Worm (Caenorhabditis elegans) whole organism, young adult: ENCODE data around the gene F31E9.6.

ENCODE experiments used
- B0261.1 ChIP-seq: sonication (generic microtip); optimal IDR thresholded peaks from 2 replicates; lab custom pipeline; 2016; ENCODE audit warnings: mild to moderate bottlenecking, missing genetic modification characterization, moderate library complexity, missing compliant biosample characterization
- F33H1.4 ChIP-seq: fragments of 200-800 bp; sonication (Bioruptor generic); IDR thresholded peaks from 2 replicates; pipeline ENCODE4 v1.3.6; 2022; ENCODE audit warnings: missing genetic modification reagents, missing genetic modification characterization, missing compliant biosample characterization
- F55B11.4 ChIP-seq: sonication (generic microtip); optimal IDR thresholded peaks from 2 replicates; lab custom pipeline; 2016; ENCODE audit warnings: missing compliant biosample characterization, missing genetic modification characterization, borderline replicate concordance; ENCODE audit not compliant: insufficient read depth
- Y53F4B.3 ChIP-seq: fragments of 200-800 bp; sonication (Bioruptor generic); IDR thresholded peaks from 2 replicates; pipeline ENCODE4 v1.3.6; 2022; ENCODE audit warnings: missing genetic modification reagents, missing genetic modification characterization, missing compliant biosample characterization
- aptf-3 ChIP-seq: fragments of 200-800 bp; sonication (Bioruptor generic); IDR thresholded peaks from 2 replicates; pipeline ENCODE4 v1.3.6; 2022; ENCODE audit warnings: missing genetic modification characterization, missing compliant biosample characterization
- attf-5 ChIP-seq: fragments of 200-800 bp; sonication (Bioruptor generic); optimal IDR thresholded peaks from 2 replicates; lab custom pipeline; 2018; ENCODE audit warnings: mild to moderate bottlenecking, missing genetic modification characterization, missing compliant biosample characterization
- attf-6 ChIP-seq: fragments of 200-800 bp; sonication (Bioruptor generic); IDR thresholded peaks from 2 replicates; pipeline ENCODE4 v1.3.6; 2022; ENCODE audit warnings: missing genetic modification reagents, missing genetic modification characterization, missing compliant biosample characterization
- bed-1 ChIP-seq: fragments of 200-800 bp; sonication (Bioruptor generic); IDR thresholded peaks from 2 replicates; pipeline ENCODE4 v1.3.6; 2022; ENCODE audit warnings: missing genetic modification reagents, missing genetic modification characterization, missing compliant biosample characterization
- cebp-1 ChIP-seq, 2 experiments: fragments of 200-800 bp in 1 of 2; sonication (Bioruptor generic) in 1 of 2; sonication (generic microtip) in 1 of 2; IDR thresholded peaks in 1 of 2; optimal IDR thresholded peaks in 1 of 2; 2 replicates each; pipeline versions ENCODE4 v1.3.6 to Lab custom; 2017 to 2022; ENCODE audit warnings: missing compliant biosample characterization in 2 of 2, missing genetic modification characterization in 2 of 2, mild to moderate bottlenecking in 1 of 2, missing genetic modification reagents in 1 of 2, moderate library complexity in 1 of 2
- ceh-40 ChIP-seq: fragments of 200-800 bp; sonication (Bioruptor generic); IDR thresholded peaks from 2 replicates; pipeline ENCODE4 v1.3.6; 2022; ENCODE audit warnings: missing genetic modification characterization, missing compliant biosample characterization
- ceh-58 ChIP-seq: fragments of 200-800 bp; sonication (Bioruptor generic); IDR thresholded peaks from 2 replicates; pipeline ENCODE4 v1.3.6; 2022; ENCODE audit warnings: missing genetic modification characterization, missing compliant biosample characterization
- ceh-79 ChIP-seq: sonication (generic microtip); optimal IDR thresholded peaks from 2 replicates; lab custom pipeline; 2017; ENCODE audit warnings: mild to moderate bottlenecking, missing genetic modification characterization, missing compliant biosample characterization
- chd-7 ChIP-seq: sonication (generic microtip); optimal IDR thresholded peaks from 2 replicates; lab custom pipeline; 2016; ENCODE audit warnings: mild to moderate bottlenecking, missing genetic modification characterization, moderate library complexity, missing compliant biosample characterization
- die-1 ChIP-seq: sonication (generic microtip); optimal IDR thresholded peaks from 2 replicates; lab custom pipeline; 2016; ENCODE audit warnings: missing genotype, mild to moderate bottlenecking, missing genetic modification characterization, missing compliant biosample characterization
- dox-1 ChIP-seq: fragments of 200-800 bp; sonication (Bioruptor generic); IDR thresholded peaks from 2 replicates; pipeline ENCODE4 v1.3.6; 2022; ENCODE audit warnings: missing genetic modification reagents, missing genetic modification characterization, missing compliant biosample characterization
- egl-18 ChIP-seq: fragments of 200-800 bp; sonication (Bioruptor generic); IDR thresholded peaks from 2 replicates; pipeline ENCODE4 v1.3.6; 2022; ENCODE audit warnings: missing genetic modification reagents, missing genetic modification characterization, missing compliant biosample characterization
- egrh-3 ChIP-seq: fragments of 200-800 bp; sonication (Bioruptor generic); IDR thresholded peaks from 2 replicates; pipeline ENCODE4 v1.3.6; 2022; ENCODE audit warnings: missing genetic modification reagents, missing genetic modification characterization, missing compliant biosample characterization
- fkh-3 ChIP-seq: sonication (generic microtip); optimal IDR thresholded peaks from 2 replicates; lab custom pipeline; 2016; ENCODE audit warnings: mild to moderate bottlenecking, missing genetic modification characterization, missing compliant biosample characterization
- hlh-12 ChIP-seq: sonication (generic microtip); optimal IDR thresholded peaks from 2 replicates; lab custom pipeline; 2016; ENCODE audit warnings: missing genetic modification characterization, missing compliant biosample characterization
- hmg-1.2 ChIP-seq: fragments of 200-800 bp; sonication (Bioruptor generic); IDR thresholded peaks from 2 replicates; pipeline ENCODE4 v1.3.6; 2022; ENCODE audit warnings: missing genetic modification reagents, missing genetic modification characterization, missing compliant biosample characterization
- lin-26 ChIP-seq: fragments of 200-800 bp; sonication (Bioruptor generic); IDR thresholded peaks from 2 replicates; pipeline ENCODE4 v1.3.6; 2022; ENCODE audit warnings: missing genetic modification reagents, missing genetic modification characterization, missing compliant biosample characterization
- lir-1 ChIP-seq: fragments of 200-800 bp; sonication (Bioruptor generic); conservative IDR thresholded peaks from 2 replicates; pipeline ENCODE4 v1.3.6; 2022; ENCODE audit warnings: missing genetic modification reagents, missing genetic modification characterization, missing compliant biosample characterization
- madf-6 ChIP-seq: fragments of 200-800 bp; sonication (Bioruptor generic); IDR thresholded peaks from 2 replicates; pipeline ENCODE4 v1.3.6; 2022; ENCODE audit warnings: missing genetic modification reagents, missing genetic modification characterization, missing compliant biosample characterization
- mcd-1 ChIP-seq: fragments of 200-800 bp; sonication (Bioruptor generic); IDR thresholded peaks from 2 replicates; pipeline ENCODE4 v1.3.6; 2022; ENCODE audit warnings: missing genetic modification reagents, missing genetic modification characterization, missing compliant biosample characterization
- mes-4 ChIP-seq: sonication (generic microtip); optimal IDR thresholded peaks from 2 replicates; lab custom pipeline; 2016; ENCODE audit warnings: missing genotype, missing genetic modification characterization, missing compliant biosample characterization
- nfyb-1 ChIP-seq: fragments of 200-800 bp; sonication (Bioruptor generic); IDR thresholded peaks from 2 replicates; pipeline ENCODE4 v1.3.6; 2022; ENCODE audit warnings: missing genetic modification reagents, missing genetic modification characterization, missing compliant biosample characterization
- nhr-80 ChIP-seq: sonication (generic microtip); optimal IDR thresholded peaks from 2 replicates; lab custom pipeline; 2016; ENCODE audit warnings: missing genetic modification characterization, missing compliant biosample characterization
- rpc-1 ChIP-seq, 2 experiments: fragments of 150-350 bp in 1 of 2; sonication (generic microtip) in 1 of 2; optimal IDR thresholded peaks; 2 replicates each; lab custom pipeline; 2014 to 2018; ENCODE audit warnings: missing biosample characterization in 1 of 2, missing genetic modification characterization in 1 of 2, missing genetic modification reagents in 1 of 2, missing genotype in 1 of 2
- sea-2 ChIP-seq: fragments of 200-800 bp; sonication (Bioruptor generic); IDR thresholded peaks from 2 replicates; pipeline ENCODE4 v1.3.6; 2022; ENCODE audit warnings: missing genetic modification characterization, missing compliant biosample characterization
- snpc-3.4 ChIP-seq: sonication (generic microtip); optimal IDR thresholded peaks from 2 replicates; lab custom pipeline; 2017; ENCODE audit warnings: missing genetic modification characterization, mild to moderate bottlenecking, missing compliant biosample characterization, antibody characterized with exemption, moderate library complexity, missing genotype, missing genetic modification reagents
- snpc-4 ChIP-seq, 5 experiments: fragments of 150-350 bp in 1 of 5; sonication (generic microtip) in 4 of 5; optimal IDR thresholded peaks; 2 replicates each; lab custom pipeline; 2014 to 2018; ENCODE audit warnings: missing genetic modification characterization in 5 of 5, missing biosample characterization in 3 of 5, antibody characterized with exemption in 2 of 5, mild to moderate bottlenecking in 2 of 5, missing compliant biosample characterization in 2 of 5, missing genotype in 2 of 5, moderate library complexity in 2 of 5, missing genetic modification reagents in 1 of 5
- somi-1 ChIP-seq: fragments of 200-800 bp; sonication (Bioruptor generic); optimal IDR thresholded peaks from 2 replicates; lab custom pipeline; 2018; ENCODE audit warnings: mild to moderate bottlenecking, missing genetic modification characterization, missing compliant biosample characterization
- tbp1 ChIP-seq: fragments of 200-800 bp; sonication (Bioruptor generic); optimal IDR thresholded peaks from 2 replicates; lab custom pipeline; 2018; ENCODE audit warnings: mild to moderate bottlenecking, missing genetic modification characterization, missing compliant biosample characterization
- zfh-2 ChIP-seq: fragments of 200-800 bp; sonication (Bioruptor generic); conservative IDR thresholded peaks from 2 replicates; pipeline ENCODE4 v1.3.6; 2022; ENCODE audit warnings: missing genetic modification reagents, missing genetic modification characterization, missing compliant biosample characterization
- zim-3 ChIP-seq: sonication (generic microtip); optimal IDR thresholded peaks from 2 replicates; lab custom pipeline; 2017; ENCODE audit warnings: mild to moderate bottlenecking, missing genetic modification characterization, moderate library complexity, missing compliant biosample characterization
- ztf-18 ChIP-seq: sonication (generic microtip); optimal IDR thresholded peaks from 2 replicates; lab custom pipeline; 2016; ENCODE audit warnings: missing genotype, mild to moderate bottlenecking, missing genetic modification characterization, missing compliant biosample characterization
- ztf-22 ChIP-seq: fragments of 200-800 bp; sonication (Bioruptor generic); optimal IDR thresholded peaks from 2 replicates; lab custom pipeline; 2018; ENCODE audit warnings: mild to moderate bottlenecking, missing genetic modification characterization, moderate library complexity, missing compliant biosample characterization
- ztf-28 ChIP-seq: fragments of 200-800 bp; sonication (Bioruptor generic); IDR thresholded peaks from 2 replicates; pipeline ENCODE4 v1.3.6; 2022; ENCODE audit warnings: missing genetic modification reagents, missing genetic modification characterization, missing compliant biosample characterization

The F31E9.6 gene

DNA sequence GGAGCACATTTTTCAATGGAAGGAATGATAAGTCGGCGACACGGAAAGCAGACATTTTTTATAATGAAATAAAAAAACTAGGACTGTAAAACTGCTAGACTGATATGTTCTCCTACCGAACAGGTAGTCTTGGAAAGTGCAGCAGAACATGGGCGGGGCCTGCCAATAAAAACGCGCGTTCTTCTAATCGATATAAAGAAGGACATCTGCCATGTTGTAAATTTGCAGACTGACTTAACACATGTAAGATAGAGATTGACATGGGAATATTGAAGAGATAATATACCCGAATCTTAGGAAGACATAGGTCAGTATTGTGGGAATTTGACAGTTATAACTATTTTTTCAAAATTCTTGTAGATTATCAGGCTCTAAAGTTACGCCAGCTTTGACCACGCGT lies 12.9 kb upstream of the F31E9.6 start, which contains the start of gene sdz-16:
Gene sdz-16 (minus strand): TSS at position 101 of the 400 bp plus-strand sequence.
- TF ChIP-seq bed-1 (GFP tag; lab: Robert Waterston, UW) (no peak), mes-4 (tag; lab: Kevin White, UChicago) (no peak), ceh-58 (GFP tag; lab: Robert Waterston, UW) (no peak), ceh-79 (tag; lab: Kevin White, UChicago) (no peak), zim-3 (tag; lab: Kevin White, UChicago) (no peak), F33H1.4 (no peak), somi-1 (GFP tag; lab: Kevin White, UChicago) (no peak), cebp-1 (GFP tag; IDR thresholded peaks at IDR 0.05; lab: Robert Waterston, UW) (no peak), cebp-1 (tag; optimal IDR thresholded peaks at IDR 0.05; lab: Kevin White, UChicago) (no peak)

DNA sequence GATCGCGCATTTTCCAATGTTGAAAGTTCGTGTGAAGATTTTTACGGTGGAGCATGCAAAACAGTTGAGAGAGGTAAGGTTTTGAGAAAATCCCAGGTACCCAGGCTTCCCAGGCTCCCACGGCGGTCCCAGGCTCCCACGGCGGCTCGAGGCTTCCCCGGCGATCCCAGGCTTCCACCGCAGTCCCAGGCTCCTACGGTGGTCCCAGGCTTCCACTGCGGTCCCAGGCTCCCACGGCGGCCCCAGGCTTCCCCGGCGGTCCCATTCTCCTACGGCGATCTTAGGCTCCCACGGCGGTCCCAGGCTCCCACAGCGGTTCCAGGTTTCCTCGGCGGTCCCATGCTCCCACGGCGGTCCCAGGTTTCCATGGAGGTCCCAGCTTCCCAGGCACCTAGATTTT lies 8.9 kb upstream of the F31E9.6 start:
- TF ChIP-seq lin-26 (GFP tag; lab: Robert Waterston, UW) (peak; percentile 52; the same call in 1 of the 2 replicates), ceh-40 (GFP tag; lab: Robert Waterston, UW) (no peak), ztf-28 (GFP tag; lab: Robert Waterston, UW) (peak; percentile 21; the same call in 1 of the 2 replicates), sea-2 (GFP tag; lab: Robert Waterston, UW) (peak; percentile 48; the same call in 1 of the 2 replicates), ztf-18 (tag; lab: Kevin White, UChicago) (no peak), zfh-2 (peak; percentile 96), Y53F4B.3 (no peak), dox-1 (GFP tag; lab: Robert Waterston, UW) (peak; percentile 35; the same call in 1 of the 2 replicates), chd-7 (no peak), snpc-3.4 (no peak), ztf-22 (GFP tag; lab: Kevin White, UChicago) (no peak), aptf-3 (GFP tag; lab: Robert Waterston, UW) (0 out of 2 replicates have a peak, but pooled peaks have one; percentile 9), egl-18 (GFP tag; lab: Robert Waterston, UW) (no peak), egrh-3 (GFP tag; lab: Robert Waterston, UW) (peak; percentile 98), nfyb-1 (peak; percentile 59; the same call in 1 of the 2 replicates)
- TF ChIP-seq, all 124 proteins: peak for 8

DNA sequence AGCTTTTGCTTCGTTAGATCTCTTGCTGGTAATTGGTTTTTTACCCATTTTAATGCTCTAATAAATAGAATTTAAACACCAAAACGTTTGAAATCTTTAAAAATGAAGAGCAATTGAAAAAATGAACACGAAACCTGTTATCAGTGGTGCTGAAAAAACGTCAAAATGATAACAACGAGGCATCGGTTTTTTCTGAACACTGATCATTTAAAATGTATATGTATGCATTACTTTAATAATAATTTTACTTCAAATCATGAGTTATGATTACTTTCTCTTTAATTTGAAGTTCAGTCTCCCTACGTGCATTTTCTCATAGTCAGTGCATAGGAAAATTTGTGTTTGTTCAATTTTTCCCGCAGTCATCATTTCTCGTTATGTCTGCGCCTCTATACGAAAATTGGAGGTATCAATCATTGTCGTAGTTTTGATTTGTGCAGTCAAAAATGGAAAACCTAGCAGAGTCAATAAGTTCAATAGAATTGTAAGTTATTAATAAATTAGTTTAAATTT lies 7.5 kb upstream of the F31E9.6 start, which contains the start of gene F31E9.3:
Gene F31E9.3 (plus strand): TSS at position 194 of the 513 bp plus-strand sequence.
- TF ChIP-seq nhr-80 (tag; lab: Kevin White, UChicago) (peak; percentile 48), fkh-3 (tag; lab: Kevin White, UChicago) (no peak), somi-1 (GFP tag; lab: Kevin White, UChicago) (no peak), lir-1 (GFP tag; lab: Robert Waterston, UW) (no peak), cebp-1 (GFP tag; IDR thresholded peaks at IDR 0.05; lab: Robert Waterston, UW) (no peak), cebp-1 (tag; optimal IDR thresholded peaks at IDR 0.05; lab: Kevin White, UChicago) (no peak), madf-6 (no peak)

DNA sequence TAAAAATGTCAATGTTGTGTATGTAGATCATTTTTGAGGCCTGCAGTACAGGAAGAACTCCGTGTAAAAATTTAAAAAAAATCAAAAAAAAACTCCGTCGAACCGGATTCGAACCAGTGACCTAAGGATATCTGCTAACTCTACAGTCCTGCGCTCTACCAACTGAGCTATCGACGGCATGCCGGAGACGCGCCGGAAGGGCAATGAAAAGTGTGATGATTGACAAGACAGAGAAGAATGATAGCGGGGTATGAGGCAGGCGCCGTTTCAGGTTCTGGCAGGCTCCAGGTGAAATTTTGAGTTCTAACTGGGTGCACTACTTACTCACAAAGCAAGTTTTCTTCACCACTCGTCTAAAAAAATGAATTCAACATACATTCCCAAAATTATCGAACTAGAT lies 2.8 kb upstream of the F31E9.6 start, which contains the start of gene srz-58:
Gene srz-58 (plus strand): TSS at position 362 of the 400 bp plus-strand sequence.
- TF ChIP-seq nfyb-1 (0 out of 2 replicates have a peak, but pooled peaks have one; percentile 43), rpc-1 (optimal IDR thresholded peaks at IDR 0.05; lab: Kevin White, UChicago) (peak; percentile 53), rpc-1 (tag; optimal IDR thresholded peaks at IDR 0.05; lab: Kevin White, UChicago) (peak; percentile 74), B0261.1 (tag; lab: Kevin White, UChicago) (peak; percentile 74), attf-6 (peak; percentile 69; the same call in 1 of the 2 replicates), snpc-4 (GFP tag; optimal IDR thresholded peaks at IDR 0.05; lab: Kevin White, UChicago) (peak; percentile 4), snpc-4 (tag; optimal IDR thresholded peaks at IDR 0.05; lab: Kevin White, UChicago) (peak in 2 of 4 experiments; percentile 17 to 68), tbp1 (GFP tag; lab: Kevin White, UChicago) (peak; percentile 89), hmg-1.2 (peak; percentile 19; the same call in 1 of the 2 replicates), F55B11.4 (tag; lab: Kevin White, UChicago) (no peak), dox-1 (GFP tag; lab: Robert Waterston, UW) (0 out of 2 replicates have a peak, but pooled peaks have one; percentile 20), attf-5 (GFP tag; lab: Kevin White, UChicago) (no peak), hlh-12 (no peak), die-1 (peak; percentile 3), mcd-1 (GFP tag; lab: Robert Waterston, UW) (peak; percentile 39; the same call in 1 of the 2 replicates)
